Worm (Caenorhabditis elegans): ENCODE data around the gene sdz-21.
A peak's percentile ranks its signal among the peaks of the same experiment; 100 is the strongest.

The sdz-21 gene

DNA sequence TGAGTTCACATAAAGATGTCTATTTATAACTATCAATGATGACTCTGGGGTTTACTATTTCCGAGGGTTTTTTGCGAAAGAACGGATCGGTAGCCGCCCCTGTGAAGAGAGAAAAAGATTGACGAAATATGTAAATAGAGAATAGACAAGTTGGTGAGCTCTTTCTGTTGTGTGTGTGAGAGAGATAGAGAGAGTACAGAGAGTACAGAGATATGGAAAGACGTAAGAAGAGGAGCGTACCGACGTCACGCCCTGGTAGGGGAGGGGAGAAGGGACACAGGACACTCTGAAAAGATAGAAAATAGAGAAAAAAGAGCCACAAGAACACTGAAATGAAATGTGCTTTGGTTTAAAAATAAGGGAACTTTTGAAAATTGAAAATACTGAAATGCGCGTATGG is 31.4 kb upstream of the sdz-21 start:
- TF ChIP-seq fkh-10 (GFP tag; optimal IDR thresholded peaks at IDR 0.05) (no peak), pqm-1 (tag; optimal IDR thresholded peaks at IDR 0.05) (peak; percentile 25), nhr-12 (tag; optimal IDR thresholded peaks at IDR 0.05) (no peak), pha-4 (tag; optimal IDR thresholded peaks at IDR 0.05) (peak; percentile 98), nhr-237 (tag; optimal IDR thresholded peaks at IDR 0.05) (no peak), snpc-4 (tag; optimal IDR thresholded peaks at IDR 0.05) (peak; percentile 39), hmg-11 (tag; optimal IDR thresholded peaks at IDR 0.05) (peak; percentile 65), elt-2 (tag; optimal IDR thresholded peaks at IDR 0.05) (peak; percentile 30), lin-39 (tag; optimal IDR thresholded peaks at IDR 0.05) (peak; percentile 38), nfya-1 (tag; optimal IDR thresholded peaks at IDR 0.05; ENCODE audit: insufficient read depth) (peak; percentile 71)

DNA sequence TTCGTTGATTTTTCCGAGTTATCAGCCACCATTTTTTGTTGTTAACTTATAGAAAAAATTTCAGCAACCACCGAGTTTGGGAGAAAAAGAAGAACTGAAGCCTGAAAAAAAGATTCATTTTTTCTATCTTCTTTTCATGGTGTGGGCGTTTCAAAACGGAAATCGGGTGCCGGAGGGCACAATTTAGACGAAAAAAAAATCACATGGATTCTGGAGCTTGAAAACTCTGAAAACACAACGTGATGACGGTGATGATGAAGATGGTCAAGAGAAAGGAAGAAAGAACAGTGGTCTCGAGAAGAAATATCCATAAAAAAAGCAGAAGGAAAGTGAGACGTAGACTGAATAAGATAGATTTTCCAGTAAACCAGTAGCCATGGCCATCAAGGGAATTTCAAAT is 27.2 kb upstream of the sdz-21 start, which contains the start of gene rcan-1:
Gene rcan-1, minus strand, starts transcription at position 101 of the 400 bp plus-strand sequence.
- TF ChIP-seq nhr-11 (tag; optimal IDR thresholded peaks at IDR 0.05): no peak
- TF ChIP-seq nhr-77 (tag; optimal IDR thresholded peaks at IDR 0.05): no peak
- TF ChIP-seq unc-62 (GFP tag; optimal IDR thresholded peaks at IDR 0.05): no peak
- no peak for TF ChIP-seq nhr-28 (tag; optimal IDR thresholded peaks at IDR 0.05)
- no peak for TF ChIP-seq nhr-23 (tag; optimal IDR thresholded peaks at IDR 0.05)
- no peak for TF ChIP-seq elt-3 (tag; optimal IDR thresholded peaks at IDR 0.05)
- no peak for TF ChIP-seq daf-12 (tag; optimal IDR thresholded peaks at IDR 0.05)
- TF ChIP-seq lin-39 (tag; optimal IDR thresholded peaks at IDR 0.05): no peak
- TF ChIP-seq nfya-1 (tag; optimal IDR thresholded peaks at IDR 0.05; ENCODE audit: insufficient read depth): no peak
- no peak for TF ChIP-seq aly-2 (tag; optimal IDR thresholded peaks at IDR 0.05)
- TF ChIP-seq mml-1 (tag; optimal IDR thresholded peaks at IDR 0.05): no peak
- TF ChIP-seq ceh-82 (tag; optimal IDR thresholded peaks at IDR 0.05): no peak
- TF ChIP-seq snpc-4 (tag; optimal IDR thresholded peaks at IDR 0.05): no peak
- TF ChIP-seq nhr-237 (tag; optimal IDR thresholded peaks at IDR 0.05): no peak
- no peak for TF ChIP-seq nhr-25 (tag; optimal IDR thresholded peaks at IDR 0.05)
- no peak for TF ChIP-seq ZK546.5 (tag; optimal IDR thresholded peaks at IDR 0.05)
- TF ChIP-seq nhr-12 (tag; optimal IDR thresholded peaks at IDR 0.05): no peak
- no peak for TF ChIP-seq jun-1 (tag; optimal IDR thresholded peaks at IDR 0.05)

DNA sequence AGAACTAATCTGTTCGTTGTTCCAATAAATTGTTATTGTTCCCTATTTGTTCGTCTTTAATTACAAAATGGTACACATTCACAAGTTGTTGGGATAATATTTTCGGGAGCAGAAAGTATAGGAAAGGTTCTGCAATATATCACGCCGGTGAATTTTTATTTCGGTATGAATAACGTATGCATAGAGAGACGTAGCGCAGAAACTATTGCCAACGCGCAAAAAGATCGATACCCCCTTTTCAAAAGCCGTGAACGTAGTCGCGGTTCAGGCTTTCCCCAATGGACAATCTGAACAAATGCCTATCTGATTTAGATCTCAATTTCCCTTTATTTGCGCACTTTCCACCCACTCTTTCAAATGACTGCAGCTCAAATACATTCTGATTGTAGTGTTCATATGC is 23.3 kb upstream of the sdz-21 start, which contains the start of gene pst-2:
Gene pst-2, plus strand, starts transcription at position 293 of the 400 bp plus-strand sequence.
- TF ChIP-seq ZK546.5 (tag; optimal IDR thresholded peaks at IDR 0.05) (no peak), nhr-25 (tag; optimal IDR thresholded peaks at IDR 0.05) (peak; percentile 13)

DNA sequence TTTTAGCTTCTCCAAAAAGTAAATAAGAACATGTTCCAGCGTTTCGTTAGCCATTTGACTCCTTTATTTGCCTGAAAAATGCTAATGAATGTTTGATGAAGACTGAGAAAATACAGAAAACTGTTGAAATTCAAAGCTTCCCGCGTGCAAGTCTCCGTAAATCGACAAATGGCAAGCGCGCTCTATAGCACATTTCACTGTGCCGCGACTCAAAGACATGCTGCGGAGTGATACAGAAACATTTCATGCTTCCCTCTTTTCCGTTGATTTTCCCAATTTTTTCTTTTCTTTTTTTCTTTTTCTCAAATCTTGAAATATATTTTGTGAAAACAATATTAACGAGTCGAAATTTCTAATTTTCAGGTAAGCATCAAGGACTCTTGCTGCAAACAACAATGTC is 22.1 kb upstream of the sdz-21 start, which contains the start of the genes ska-3 and rps-12:
Gene ska-3, minus strand, starts transcription at position 71 of the 400 bp plus-strand sequence.
Gene rps-12, plus strand, starts transcription at position 364 of the 400 bp plus-strand sequence.
- TF ChIP-seq pqm-1 (tag; optimal IDR thresholded peaks at IDR 0.05) (peak; percentile 94), ceh-16 (tag; optimal IDR thresholded peaks at IDR 0.05) (no peak), egl-5 (tag; optimal IDR thresholded peaks at IDR 0.05) (peak; percentile 98), eor-1 (tag; optimal IDR thresholded peaks at IDR 0.05) (no peak), elt-1 (tag; optimal IDR thresholded peaks at IDR 0.05) (peak; percentile 93), jun-1 (tag; optimal IDR thresholded peaks at IDR 0.05) (peak; percentile 98), egl-27 (tag; optimal IDR thresholded peaks at IDR 0.05) (peak; percentile 93), aly-2 (tag; optimal IDR thresholded peaks at IDR 0.05) (no peak), lsy-12 (tag; optimal IDR thresholded peaks at IDR 0.05) (peak; percentile 99), ceh-82 (tag; optimal IDR thresholded peaks at IDR 0.05) (peak; percentile 95), pha-4 (tag; optimal IDR thresholded peaks at IDR 0.05) (peak; percentile 100), nhr-11 (tag; optimal IDR thresholded peaks at IDR 0.05) (peak; percentile 96), R02D3.7 (tag; optimal IDR thresholded peaks at IDR 0.05) (peak; percentile 100), nhr-43 (tag; optimal IDR thresholded peaks at IDR 0.05; ENCODE audit: poor library complexity, severe bottlenecking) (peak; percentile 98), fos-1 (tag; optimal IDR thresholded peaks at IDR 0.05) (peak; percentile 90), nhr-12 (tag; optimal IDR thresholded peaks at IDR 0.05) (no peak), lin-39 (tag; optimal IDR thresholded peaks at IDR 0.05) (peak; percentile 99), elt-3 (tag; optimal IDR thresholded peaks at IDR 0.05) (peak; percentile 38 to 97 (median 91)), nfya-1 (tag; optimal IDR thresholded peaks at IDR 0.05; ENCODE audit: insufficient read depth) (peak; percentile 99), ceh-9 (tag; optimal IDR thresholded peaks at IDR 0.05) (no peak), hmg-11 (tag; optimal IDR thresholded peaks at IDR 0.05) (peak; percentile 71), nhr-237 (tag; optimal IDR thresholded peaks at IDR 0.05) (no peak), nhr-76 (tag; optimal IDR thresholded peaks at IDR 0.05) (peak; percentile 69), ztf-4 (tag; optimal IDR thresholded peaks at IDR 0.05) (peak; percentile 92), ZK546.5 (tag; optimal IDR thresholded peaks at IDR 0.05) (peak; percentile 78), nhr-67 (tag; optimal IDR thresholded peaks at IDR 0.05) (peak; percentile 63), mml-1 (tag; optimal IDR thresholded peaks at IDR 0.05) (no peak), elt-2 (tag; optimal IDR thresholded peaks at IDR 0.05) (peak; percentile 89), mdl-1 (tag; optimal IDR thresholded peaks at IDR 0.05) (peak; percentile 86), sea-2 (GFP tag; optimal IDR thresholded peaks at IDR 0.05) (no peak), unc-62 (GFP tag; optimal IDR thresholded peaks at IDR 0.05) (peak; percentile 87), tbx-2 (tag; optimal IDR thresholded peaks at IDR 0.05) (peak; percentile 92), nhr-28 (tag; optimal IDR thresholded peaks at IDR 0.05) (peak; percentile 42), lin-15B (tag; optimal IDR thresholded peaks at IDR 0.05) (peak; percentile 100), fkh-2 (tag; optimal IDR thresholded peaks at IDR 0.05) (peak; percentile 54), ztf-11 (tag; optimal IDR thresholded peaks at IDR 0.05) (no peak), nhr-23 (tag; optimal IDR thresholded peaks at IDR 0.05) (peak; percentile 100), unc-39 (tag; optimal IDR thresholded peaks at IDR 0.05) (no peak), ama-1 (optimal IDR thresholded peaks at IDR 0.05) (peak; percentile 95), nhr-25 (tag; optimal IDR thresholded peaks at IDR 0.05) (peak; percentile 100)
